Worm (Caenorhabditis elegans) whole organism, L3 larva: ENCODE results near the gene T05B4.13.

Experiments used
- ceh-82 ChIP-seq: fragments of 150-350 bp; optimal IDR thresholded peaks from 2 replicates; lab custom pipeline; 2014; ENCODE audit warnings: missing biosample characterization, missing genetic modification characterization
- elt-2 ChIP-seq: sonication (generic microtip); optimal IDR thresholded peaks from 2 replicates; lab custom pipeline; 2016; ENCODE audit warnings: missing genetic modification reagents, mild to moderate bottlenecking, missing genetic modification characterization, missing compliant biosample characterization
- fos-1 ChIP-seq: fragments of 150-350 bp; optimal IDR thresholded peaks from 2 replicates; lab custom pipeline; 2014; ENCODE audit warnings: missing biosample characterization, missing genetic modification characterization
- lin-39 ChIP-seq: fragments of 150-350 bp; optimal IDR thresholded peaks from 2 replicates; lab custom pipeline; 2018; ENCODE audit warnings: missing biosample characterization, missing genetic modification reagents, missing genetic modification characterization
- nhr-237 ChIP-seq: fragments of 150-350 bp; optimal IDR thresholded peaks from 2 replicates; lab custom pipeline; 2014; ENCODE audit warnings: missing biosample characterization, missing genetic modification characterization
- ztf-4 ChIP-seq: fragments of 150-350 bp; optimal IDR thresholded peaks from 2 replicates; lab custom pipeline; 2014; ENCODE audit warnings: missing biosample characterization, missing genetic modification characterization

DNA sequence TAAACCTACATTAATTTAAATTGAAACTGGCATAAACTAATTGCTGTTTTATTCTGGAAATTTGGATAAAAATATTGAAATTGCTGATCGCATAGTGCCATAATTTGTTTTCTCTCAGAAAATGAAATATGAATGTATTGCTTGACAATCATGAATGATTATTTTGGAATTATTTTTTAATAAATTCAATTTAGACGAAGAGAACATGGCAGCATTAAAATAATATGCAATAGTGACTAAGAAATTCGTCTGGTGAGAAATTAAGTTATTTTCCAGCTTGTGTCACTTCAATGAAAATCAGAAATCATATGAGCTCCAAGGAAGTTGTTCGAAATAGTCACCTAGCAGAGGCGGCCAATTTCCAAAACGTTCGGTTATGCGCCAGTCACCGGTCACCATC is 12.7 kb downstream of the T05B4.13 start, which contains the start of gene srw-133:
- TF ChIP-seq ceh-82 (tag; lab: Kevin White, UChicago), result no peak
- TF ChIP-seq ztf-4 (tag; lab: Kevin White, UChicago), result no peak
- TF ChIP-seq elt-2, result no peak
- no peak for TF ChIP-seq nhr-237
- TF ChIP-seq lin-39 (tag; lab: Kevin White, UChicago), result no peak
- TF ChIP-seq fos-1 (tag; lab: Kevin White, UChicago), result no peak
